Fruit fly (Drosophila melanogaster) whole organism, embryonic: Measurements from ENCODE around the gene Trmt6.
A peak's percentile ranks its signal among the peaks of the same experiment; 100 is the strongest.

Experiments
- Atf-2 ChIP-seq: fragments of 200-800 bp; sonication (Bioruptor generic); optimal IDR thresholded peaks from 2 replicates; lab custom pipeline; 2016; ENCODE audit warnings: missing biosample characterization, missing genetic modification characterization
- Bdp1 ChIP-seq: fragments of 200-800 bp; sonication (Bioruptor generic); optimal IDR thresholded peaks from 3 replicates; lab custom pipeline; 2016; ENCODE audit warnings: missing biosample characterization, missing genetic modification characterization
- CG10147 ChIP-seq: fragments of 200-800 bp; sonication (Bioruptor generic); optimal IDR thresholded peaks from 2 replicates; lab custom pipeline; 2019; ENCODE audit warnings: missing biosample characterization, mild to moderate bottlenecking, missing genetic modification characterization, moderate library complexity
- CG11398 ChIP-seq: fragments of 200-800 bp; sonication (Bioruptor generic); optimal IDR thresholded peaks from 2 replicates; lab custom pipeline; 2016; ENCODE audit warnings: missing biosample characterization, missing genetic modification characterization
- CG11456 ChIP-seq: fragments of 200-800 bp; sonication (Bioruptor generic); IDR thresholded peaks from 3 replicates; pipeline ENCODE4 v1.3.6; 2022; ENCODE audit warnings: missing biosample characterization, missing genetic modification characterization
- CG12744 ChIP-seq: fragments of 200-800 bp; sonication (Bioruptor generic); optimal IDR thresholded peaks from 2 replicates; lab custom pipeline; 2016; ENCODE audit warnings: missing biosample characterization, missing genetic modification characterization
- CG13624 ChIP-seq: fragments of 200-800 bp; sonication (Bioruptor generic); optimal IDR thresholded peaks from 2 replicates; lab custom pipeline; 2016; ENCODE audit warnings: missing biosample characterization, missing genetic modification characterization
- CG14667 ChIP-seq: fragments of 200-800 bp; sonication (Bioruptor generic); IDR thresholded peaks from 2 replicates; pipeline ENCODE4 v1.3.6; 2022; ENCODE audit warnings: missing biosample characterization, missing genetic modification characterization
- CG1529 ChIP-seq: fragments of 200-800 bp; sonication (Bioruptor generic); optimal IDR thresholded peaks from 3 replicates; lab custom pipeline; 2018; ENCODE audit warnings: missing biosample characterization, missing genetic modification characterization
- CG30020 ChIP-seq: fragments of 200-800 bp; optimal IDR thresholded peaks from 2 replicates; lab custom pipeline; 2019; ENCODE audit warnings: missing biosample characterization, mild to moderate bottlenecking, missing genetic modification characterization, moderate library complexity
- CG30403 ChIP-seq: fragments of 200-800 bp; sonication (Bioruptor generic); optimal IDR thresholded peaks from 3 replicates; lab custom pipeline; 2016; ENCODE audit warnings: missing biosample characterization, missing genetic modification characterization
- CG3163 ChIP-seq: fragments of 200-800 bp; sonication (Bioruptor generic); optimal IDR thresholded peaks from 3 replicates; lab custom pipeline; 2016; ENCODE audit warnings: missing biosample characterization, missing genetic modification characterization
- CG6765 ChIP-seq: fragments of 200-800 bp; sonication (Bioruptor generic); optimal IDR thresholded peaks from 3 replicates; lab custom pipeline; 2017; ENCODE audit warnings: missing biosample characterization, mild to moderate bottlenecking, missing genetic modification characterization
- CG7786 ChIP-seq: fragments of 200-800 bp; sonication (Bioruptor generic); optimal IDR thresholded peaks from 2 replicates; lab custom pipeline; 2016; ENCODE audit warnings: missing biosample characterization, missing genetic modification characterization
- CG8281 ChIP-seq: fragments of 200-800 bp; sonication (Bioruptor generic); optimal IDR thresholded peaks from 2 replicates; lab custom pipeline; 2018; ENCODE audit warnings: missing biosample characterization, mild to moderate bottlenecking, missing genetic modification characterization, moderate library complexity
- CG9609 ChIP-seq: fragments of 200-800 bp; sonication (Bioruptor generic); optimal IDR thresholded peaks from 3 replicates; lab custom pipeline; 2016; ENCODE audit warnings: missing biosample characterization, missing genetic modification characterization
- CG9727 ChIP-seq: fragments of 200-800 bp; sonication (Bioruptor generic); optimal IDR thresholded peaks from 3 replicates; lab custom pipeline; 2017; ENCODE audit warnings: missing biosample characterization, mild to moderate bottlenecking, missing genetic modification characterization
- Gsc ChIP-seq: fragments of 200-800 bp; sonication (Bioruptor generic); IDR thresholded peaks from 2 replicates; pipeline ENCODE4 v1.3.6; 2022; ENCODE audit warnings: missing biosample characterization, missing genetic modification characterization
- Gug ChIP-seq: fragments of 200-800 bp; sonication (Bioruptor generic); IDR thresholded peaks from 4 replicates; pipeline ENCODE4 v1.3.6; 2022; ENCODE audit warnings: missing biosample characterization, missing genetic modification characterization
- HLH3B ChIP-seq: fragments of 200-800 bp; sonication (Bioruptor generic); IDR thresholded peaks from 2 replicates; pipeline ENCODE4 v1.3.6; 2022; ENCODE audit warnings: missing biosample characterization, missing genetic modification characterization
- Kr ChIP-seq: fragments of 200-800 bp; sonication (Bioruptor generic); optimal IDR thresholded peaks from 2 replicates; lab custom pipeline; 2017; ENCODE audit warnings: missing biosample characterization, mild to moderate bottlenecking, missing genetic modification characterization
- MESR4 ChIP-seq: fragments of 200-800 bp; sonication (Bioruptor generic); optimal IDR thresholded peaks from 2 replicates; lab custom pipeline; 2018; ENCODE audit warnings: missing biosample characterization, mild to moderate bottlenecking, missing genetic modification characterization, moderate library complexity
- Med ChIP-seq: fragments of 200-800 bp; sonication (Bioruptor generic); peaks from one replicate; lab custom pipeline; 2016; ENCODE audit warnings: missing biosample characterization, missing genetic modification characterization, mild to moderate bottlenecking, inconsistent platforms, moderate library complexity
- Meics ChIP-seq: fragments of 200-800 bp; sonication (Bioruptor generic); optimal IDR thresholded peaks from 2 replicates; lab custom pipeline; 2017; ENCODE audit warnings: missing biosample characterization, mild to moderate bottlenecking, missing genetic modification characterization
- Myb ChIP-seq: fragments of 200-800 bp; sonication (Bioruptor generic); optimal IDR thresholded peaks from 2 replicates; lab custom pipeline; 2016; ENCODE audit warnings: missing biosample characterization, missing genetic modification characterization
- Oli ChIP-seq: fragments of 200-800 bp; sonication (Bioruptor generic); optimal IDR thresholded peaks from 2 replicates; lab custom pipeline; 2018; ENCODE audit warnings: missing biosample characterization, mild to moderate bottlenecking, missing genetic modification characterization, moderate library complexity
- Spps ChIP-seq: fragments of 200-800 bp; sonication (Bioruptor generic); optimal IDR thresholded peaks from 2 replicates; lab custom pipeline; 2018; ENCODE audit warnings: missing biosample characterization, mild to moderate bottlenecking, missing genetic modification characterization
- Xrp1 ChIP-seq: fragments of 200-800 bp; sonication (Bioruptor generic); IDR thresholded peaks from 2 replicates; pipeline ENCODE4 v1.3.6; 2022; ENCODE audit warnings: missing biosample characterization, missing genetic modification characterization
- abd-A ChIP-seq: fragments of 200-800 bp; sonication (Bioruptor generic); optimal IDR thresholded peaks from 3 replicates; lab custom pipeline; 2019; ENCODE audit warnings: missing biosample characterization, mild to moderate bottlenecking, missing genetic modification characterization, moderate library complexity
- caup ChIP-seq: fragments of 200-800 bp; sonication (Bioruptor generic); optimal IDR thresholded peaks from 3 replicates; lab custom pipeline; 2017; ENCODE audit warnings: missing biosample characterization, mild to moderate bottlenecking, missing genetic modification characterization, moderate library complexity; ENCODE audit not compliant: severe bottlenecking
- corto ChIP-seq: fragments of 200-800 bp; sonication (Bioruptor generic); optimal IDR thresholded peaks from 2 replicates; lab custom pipeline; 2016; ENCODE audit warnings: missing biosample characterization, mild to moderate bottlenecking, missing genetic modification characterization, moderate library complexity
- dati ChIP-seq: fragments of 200-800 bp; sonication (Bioruptor generic); IDR thresholded peaks from 2 replicates; pipeline ENCODE4 v1.3.6; 2022; ENCODE audit warnings: missing biosample characterization, missing genetic modification characterization
- dpn ChIP-seq, 2 experiments: fragments of 200-800 bp; sonication (Bioruptor generic); optimal IDR thresholded peaks; 3 replicates each; lab custom pipeline; 2016; ENCODE audit warnings: missing biosample characterization in 2 of 2, missing genetic modification characterization in 2 of 2
- dysf ChIP-seq: fragments of 200-800 bp; sonication (Bioruptor generic); IDR thresholded peaks from 3 replicates; pipeline ENCODE4 v1.3.6; 2022; ENCODE audit warnings: missing biosample characterization, missing genetic modification characterization
- gsb-n ChIP-seq: fragments of 200-800 bp; sonication (Bioruptor generic); optimal IDR thresholded peaks from 3 replicates; lab custom pipeline; 2018; ENCODE audit warnings: missing biosample characterization, mild to moderate bottlenecking, missing genetic modification characterization
- ham ChIP-seq: fragments of 200-800 bp; sonication (Bioruptor generic); IDR thresholded peaks from 2 replicates; pipeline ENCODE4 v1.3.6; 2022; ENCODE audit warnings: missing biosample characterization, missing genetic modification characterization
- jigr1 ChIP-seq: fragments of 200-800 bp; sonication (Bioruptor generic); IDR thresholded peaks from 3 replicates; pipeline ENCODE4 v1.3.6; 2022; ENCODE audit warnings: missing biosample characterization, missing genetic modification characterization
- kay ChIP-seq: fragments of 200-800 bp; sonication (Bioruptor generic); optimal IDR thresholded peaks from 2 replicates; lab custom pipeline; 2016; ENCODE audit warnings: missing biosample characterization, missing genetic modification characterization
- klu ChIP-seq: fragments of 200-800 bp; sonication (Bioruptor generic); IDR thresholded peaks from 2 replicates; pipeline ENCODE4 v1.3.6; 2022; ENCODE audit warnings: missing biosample characterization, missing genetic modification characterization
- lab ChIP-seq: fragments of 200-800 bp; sonication (Bioruptor generic); optimal IDR thresholded peaks from 3 replicates; lab custom pipeline; 2017; ENCODE audit warnings: missing biosample characterization, missing genetic modification characterization, mild to moderate bottlenecking, moderate library complexity, missing genetic modification reagents
- lilli ChIP-seq: fragments of 200-800 bp; sonication (Bioruptor generic); optimal IDR thresholded peaks from 3 replicates; lab custom pipeline; 2016; ENCODE audit warnings: missing biosample characterization, missing genetic modification characterization
- onecut ChIP-seq: fragments of 200-800 bp; sonication (Bioruptor generic); IDR thresholded peaks from 2 replicates; pipeline ENCODE4 v1.3.6; 2022; ENCODE audit warnings: missing biosample characterization, missing genetic modification characterization
- pzg ChIP-seq: fragments of 200-800 bp; sonication (Bioruptor generic); optimal IDR thresholded peaks from 3 replicates; lab custom pipeline; 2018; ENCODE audit warnings: missing biosample characterization, mild to moderate bottlenecking, missing genetic modification characterization, moderate library complexity
- rib ChIP-seq: fragments of 200-800 bp; sonication (Bioruptor generic); IDR thresholded peaks from 2 replicates; pipeline ENCODE4 v1.3.6; 2022; ENCODE audit warnings: missing biosample characterization, missing genetic modification characterization
- scrt ChIP-seq: fragments of 200-800 bp; sonication (Bioruptor generic); optimal IDR thresholded peaks from 2 replicates; lab custom pipeline; 2018; ENCODE audit warnings: missing biosample characterization, mild to moderate bottlenecking, missing genetic modification characterization, moderate library complexity
- sim ChIP-seq: fragments of 200-800 bp; sonication (Bioruptor generic); IDR thresholded peaks from 2 replicates; pipeline ENCODE4 v1.3.6; 2022; ENCODE audit warnings: missing biosample characterization, missing genetic modification characterization
- sisA ChIP-seq: fragments of 200-800 bp; sonication (Bioruptor generic); IDR thresholded peaks from 2 replicates; pipeline ENCODE4 v1.3.6; 2022; ENCODE audit warnings: missing biosample characterization, missing genetic modification characterization
- slou ChIP-seq: fragments of 200-800 bp; sonication (Bioruptor generic); optimal IDR thresholded peaks from 3 replicates; lab custom pipeline; 2016; ENCODE audit warnings: missing biosample characterization, missing genetic modification characterization
- trh ChIP-seq: fragments of 200-800 bp; sonication (Bioruptor generic); optimal IDR thresholded peaks from 2 replicates; lab custom pipeline; 2016; ENCODE audit warnings: missing biosample characterization, missing genetic modification characterization
- unpg ChIP-seq: fragments of 200-800 bp; sonication (Bioruptor generic); optimal IDR thresholded peaks from 3 replicates; lab custom pipeline; 2018; ENCODE audit warnings: missing biosample characterization, mild to moderate bottlenecking, missing genetic modification characterization, moderate library complexity
- zf30C ChIP-seq: fragments of 200-800 bp; sonication (Bioruptor generic); optimal IDR thresholded peaks from 3 replicates; lab custom pipeline; 2018; ENCODE audit warnings: missing biosample characterization, mild to moderate bottlenecking, missing genetic modification characterization

Gene Trmt6

DNA sequence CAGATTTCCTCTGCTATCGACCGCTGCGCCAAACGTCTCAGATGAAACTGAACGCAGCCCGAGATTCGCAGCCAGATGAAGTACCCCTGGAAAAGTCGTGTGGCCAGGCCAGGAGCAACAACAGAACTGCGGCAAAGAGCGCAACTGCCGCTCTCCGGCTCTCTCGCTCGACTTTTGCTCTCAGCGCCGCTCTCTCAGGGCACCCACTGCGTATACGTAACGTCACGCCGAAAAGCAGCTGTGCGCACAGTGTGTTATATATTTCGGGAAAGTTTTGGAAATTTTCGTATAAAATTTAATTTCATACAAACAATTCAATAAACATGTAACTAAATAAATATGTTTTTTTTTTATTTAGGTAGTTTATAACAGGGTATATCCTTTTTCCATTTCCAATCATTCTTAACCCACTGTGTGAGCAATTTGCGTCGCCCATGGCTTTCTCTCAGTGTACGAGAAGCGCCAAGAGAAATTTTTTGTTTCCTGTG is 39.0 kb upstream of the Trmt6 start, which contains the start of gene Dpp10 (continued):
- TF ChIP-seq lilli (GFP tag; lab: Kevin White, UChicago) (peak; percentile 97), Kr (no peak), caup (GFP tag; lab: Kevin White, UChicago) (peak; percentile 92), Gug (peak; percentile 90), Xrp1 (GFP tag; lab: Robert Waterston, UW) (peak; percentile 92), klu (GFP tag; lab: Robert Waterston, UW) (peak; percentile 95), dati (peak; percentile 71), CG1529 (GFP tag; lab: Kevin White, UChicago) (peak; percentile 78), rib (GFP tag; lab: Robert Waterston, UW) (peak; percentile 96), Bdp1 (GFP tag; lab: Kevin White, UChicago) (peak; percentile 73), kay (GFP tag; lab: Kevin White, UChicago) (peak; percentile 72), zf30C (GFP tag; lab: Kevin White, UChicago) (peak; percentile 65), scrt (GFP tag; lab: Kevin White, UChicago) (peak; percentile 85), onecut (GFP tag; lab: Robert Waterston, UW) (peak; percentile 88), Med (GFP tag; lab: Kevin White, UChicago) (peak; percentile 98), CG14667 (GFP tag; lab: Robert Waterston, UW) (peak; percentile 94), abd-A (peak; percentile 65), CG7786 (GFP tag; lab: Kevin White, UChicago) (peak; percentile 88), CG11398 (peak; percentile 75), unpg (GFP tag; lab: Kevin White, UChicago) (peak; percentile 88), ham (GFP tag; lab: Robert Waterston, UW) (peak; percentile 93), CG3163 (GFP tag; lab: Kevin White, UChicago) (peak; percentile 66), Gsc (GFP tag; lab: Robert Waterston, UW) (peak; percentile 73), Meics (GFP tag; lab: Kevin White, UChicago) (peak; percentile 94), slou (peak; percentile 87), gsb-n (tag; lab: Kevin White, UChicago) (peak; percentile 34), Myb (peak; percentile 76), dpn (GFP tag; optimal IDR thresholded peaks at IDR 0.05; lab: Kevin White, UChicago) (peak; percentile 90 to 92), pzg (peak; percentile 13), sisA (GFP tag; lab: Robert Waterston, UW) (peak; percentile 95), Oli (tag; lab: Kevin White, UChicago) (peak; percentile 87), CG10147 (peak; percentile 85), HLH3B (GFP tag; lab: Robert Waterston, UW) (peak; percentile 95), dysf (GFP tag; lab: Robert Waterston, UW) (peak; percentile 98), CG8281 (tag; lab: Kevin White, UChicago) (peak; percentile 70), CG9609 (GFP tag; lab: Kevin White, UChicago) (peak; percentile 80), CG13624 (GFP tag; lab: Kevin White, UChicago) (peak; percentile 92), corto (no peak), Atf-2 (GFP tag; lab: Kevin White, UChicago) (peak; percentile 72), CG12744 (GFP tag; lab: Kevin White, UChicago) (peak; percentile 86), MESR4 (GFP tag; lab: Kevin White, UChicago) (peak; percentile 15), jigr1 (GFP tag; lab: Robert Waterston, UW) (peak; percentile 90), CG6765 (peak; percentile 85), CG30403 (peak; percentile 95), trh (GFP tag; lab: Kevin White, UChicago) (peak; percentile 75), lab (GFP tag; lab: Kevin White, UChicago) (peak; percentile 97), CG30020 (tag; lab: Kevin White, UChicago) (no peak), Spps (no peak), CG11456 (GFP tag; lab: Robert Waterston, UW) (peak; percentile 94), CG9727 (GFP tag; lab: Kevin White, UChicago) (peak; percentile 89), sim (GFP tag; lab: Robert Waterston, UW) (peak; percentile 76)
